Worm (Caenorhabditis elegans) whole organism, L3 larva: ENCODE data around the gene T10H9.1.

Experiments
- aly-2 ChIP-seq: fragments of 150-350 bp; optimal IDR thresholded peaks from 2 replicates; lab custom pipeline; 2014; ENCODE audit warnings: missing biosample characterization, missing genetic modification characterization
- ama-1 ChIP-seq: fragments of 150-350 bp; optimal IDR thresholded peaks from 2 replicates; lab custom pipeline; 2018
- ceh-9 ChIP-seq: sonication (generic microtip); optimal IDR thresholded peaks from 2 replicates; lab custom pipeline; 2018; ENCODE audit warnings: missing biosample characterization, missing genetic modification characterization
- mdl-1 ChIP-seq: fragments of 150-350 bp; optimal IDR thresholded peaks from 2 replicates; lab custom pipeline; 2014; ENCODE audit warnings: missing biosample characterization, missing genetic modification characterization
- nhr-11 ChIP-seq: fragments of 150-350 bp; optimal IDR thresholded peaks from 2 replicates; lab custom pipeline; 2014; ENCODE audit warnings: missing biosample characterization, missing genetic modification characterization
- nhr-12 ChIP-seq: fragments of 150-350 bp; optimal IDR thresholded peaks from 2 replicates; lab custom pipeline; 2014; ENCODE audit warnings: missing biosample characterization, missing genetic modification characterization
- nhr-28 ChIP-seq: fragments of 150-350 bp; optimal IDR thresholded peaks from 2 replicates; lab custom pipeline; 2014; ENCODE audit warnings: missing biosample characterization, missing genetic modification characterization
- pha-4 ChIP-seq: fragments of 150-350 bp; optimal IDR thresholded peaks from 2 replicates; lab custom pipeline; 2014; ENCODE audit warnings: missing biosample characterization, missing genetic modification reagents, missing genetic modification characterization
- snpc-4 ChIP-seq: fragments of 150-350 bp; optimal IDR thresholded peaks from 2 replicates; lab custom pipeline; 2014; ENCODE audit warnings: missing biosample characterization, missing genetic modification characterization

- TF ChIP-seq snpc-4 (tag; lab: Kevin White, UChicago) (no peak), mdl-1 (tag; lab: Kevin White, UChicago) (no peak), ama-1 (no peak), nhr-28 (tag; lab: Kevin White, UChicago) (no peak), nhr-12 (tag; lab: Kevin White, UChicago) (no peak), nhr-11 (tag; lab: Kevin White, UChicago) (no peak), pha-4 (no peak), ceh-9 (tag; lab: Kevin White, UChicago) (no peak), aly-2 (tag; lab: Kevin White, UChicago) (no peak)
Measured at ce11 chrV:6661658-6662057, 12.2 kb downstream of the T10H9.1 start.
